Worm (Caenorhabditis elegans): ENCODE data around the gene C52E4.7.

DNA sequence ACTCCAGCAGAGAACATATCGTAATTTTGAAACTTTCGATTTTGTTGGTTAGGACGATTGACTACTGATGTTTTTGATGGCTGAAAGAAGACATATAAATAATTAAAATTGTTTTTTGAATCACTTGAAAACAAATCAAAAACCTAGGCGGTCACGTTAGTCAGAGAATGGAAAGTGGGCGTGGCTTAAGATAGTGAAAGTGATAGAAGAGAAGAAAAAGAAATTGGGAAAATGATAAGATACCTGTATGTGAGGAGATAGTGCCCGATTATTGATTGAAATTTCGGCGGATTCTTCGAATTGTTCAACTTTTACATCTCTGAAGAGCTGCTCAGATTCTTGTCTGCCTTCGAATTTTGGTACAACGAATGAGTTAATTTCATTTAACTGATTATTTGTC lies 17.6 kb downstream of the C52E4.7 start:
- TF ChIP-seq hlh-30 (tag; optimal IDR thresholded peaks at IDR 0.05; ENCODE audit: insufficient read depth) (no peak), pros-1 (tag; optimal IDR thresholded peaks at IDR 0.05) (no peak), mec-3 (tag; optimal IDR thresholded peaks at IDR 0.05; ENCODE audit: borderline replicate concordance) (no peak), ref-2 (tag; optimal IDR thresholded peaks at IDR 0.05) (no peak), unc-55 (GFP tag; optimal IDR thresholded peaks at IDR 0.05) (no peak), pha-4 (tag; optimal IDR thresholded peaks at IDR 0.05) (no peak), nfya-1 (tag; optimal IDR thresholded peaks at IDR 0.05) (no peak)
